Worm (Caenorhabditis elegans): Measurements from ENCODE around the gene mps-4.

- no peak for TF ChIP-seq hmg-4 (GFP tag; optimal IDR thresholded peaks at IDR 0.05)
- TF ChIP-seq pes-1 (GFP tag; IDR thresholded peaks at IDR 0.05), result no peak
- TF ChIP-seq hmbx-1 (tag; optimal IDR thresholded peaks at IDR 0.05), result no peak
- no peak for TF ChIP-seq B0310.2 (tag; optimal IDR thresholded peaks at IDR 0.05)
- no peak for TF ChIP-seq ama-1 (optimal IDR thresholded peaks at IDR 0.05)
Measured at ce11 chrIII:8235358-8235757, 36.2 kb downstream of the mps-4 start, which contains the start of gene C02F5.14.
